Fruit fly (Drosophila melanogaster) whole organism, wandering third instar larva: ENCODE measurements around the gene RpS14b.

ENCODE experiments used
- Abd-B ChIP-seq: fragments of >200 bp; optimal IDR thresholded peaks from 2 replicates; lab custom pipeline; 2017; ENCODE audit warnings: missing biosample characterization, missing genetic modification characterization
- CG32264 ChIP-seq: fragments of 200-800 bp; sonication (Bioruptor generic); optimal IDR thresholded peaks from 2 replicates; lab custom pipeline; 2016; ENCODE audit warnings: missing biosample characterization, missing genetic modification characterization
- Dfd ChIP-seq: fragments of >200 bp; optimal IDR thresholded peaks from 2 replicates; lab custom pipeline; 2017; ENCODE audit warnings: missing biosample characterization, missing genetic modification characterization
- Dif ChIP-seq: fragments of 200-275, 200-300 bp; sonication (Bioruptor generic); optimal IDR thresholded peaks from 2 replicates; lab custom pipeline; 2018; ENCODE audit warnings: missing biosample characterization, missing genetic modification characterization; ENCODE audit not compliant: partially characterized antibody
- GATAd ChIP-seq: sonication (Bioruptor generic); optimal IDR thresholded peaks from 2 replicates; lab custom pipeline; 2016; ENCODE audit warnings: missing biosample characterization, missing genetic modification characterization
- HLH106 ChIP-seq: fragments of 200-800 bp; optimal IDR thresholded peaks from 3 replicates; lab custom pipeline; 2019; ENCODE audit warnings: missing biosample characterization, mild to moderate bottlenecking, missing genetic modification characterization, moderate library complexity
- Hnf4 ChIP-seq: fragments of 200-800 bp; sonication (Bioruptor generic); optimal IDR thresholded peaks from 2 replicates; lab custom pipeline; 2016; ENCODE audit warnings: missing biosample characterization, mild to moderate bottlenecking, missing genetic modification characterization
- Hr78 ChIP-seq: fragments of >200 bp; optimal IDR thresholded peaks from 2 replicates; lab custom pipeline; 2017; ENCODE audit warnings: missing biosample characterization, missing genetic modification characterization
- Mio ChIP-seq: sonication (Bioruptor generic); optimal IDR thresholded peaks from 2 replicates; lab custom pipeline; 2016; ENCODE audit warnings: missing biosample characterization, missing genetic modification characterization
- Myc ChIP-seq: fragments of >200 bp; optimal IDR thresholded peaks from 2 replicates; lab custom pipeline; 2017
- N ChIP-seq: fragments of >200 bp; optimal IDR thresholded peaks from 2 replicates; lab custom pipeline; 2018; ENCODE audit warnings: missing biosample characterization, missing external identifiers, missing genetic modification characterization
- OdsH ChIP-seq: fragments of 200-800 bp; sonication (Bioruptor generic); optimal IDR thresholded peaks from 2 replicates; lab custom pipeline; 2016; ENCODE audit warnings: missing biosample characterization, mild to moderate bottlenecking, missing genetic modification characterization
- Rel ChIP-seq, 2 experiments: fragments of 200-800 bp; sonication (Bioruptor generic) in 1 of 2; optimal IDR thresholded peaks; 2 replicates in 1 of 2; 3 replicates in 1 of 2; lab custom pipeline; 2016 to 2019; ENCODE audit warnings: mild to moderate bottlenecking in 2 of 2, missing biosample characterization in 2 of 2, missing genetic modification characterization in 2 of 2, moderate library complexity in 1 of 2
- Sp1 ChIP-seq: fragments of 200-800 bp; sonication (Bioruptor generic); optimal IDR thresholded peaks from 3 replicates; lab custom pipeline; 2019; ENCODE audit warnings: missing biosample characterization, mild to moderate bottlenecking, missing genetic modification characterization, moderate library complexity
- Vsx2 ChIP-seq: fragments of 200-300, 225-300 bp; sonication (Bioruptor generic); optimal IDR thresholded peaks from 2 replicates; lab custom pipeline; 2018; ENCODE audit warnings: missing biosample characterization, missing genetic modification characterization; ENCODE audit not compliant: partially characterized antibody
- br ChIP-seq: fragments of 200-800 bp; sonication (Bioruptor generic); optimal IDR thresholded peaks from 2 replicates; lab custom pipeline; 2016; ENCODE audit warnings: missing biosample characterization, missing genetic modification characterization
- brk ChIP-seq: fragments of 200-800 bp; sonication (Bioruptor generic); optimal IDR thresholded peaks from 2 replicates; lab custom pipeline; 2016; ENCODE audit warnings: missing biosample characterization, mild to moderate bottlenecking, missing genetic modification characterization
- dl ChIP-seq, 2 experiments: fragments of 175-275, 200-275 bp in 1 of 2; fragments of 200-275 bp in 1 of 2; sonication (Bioruptor generic); optimal IDR thresholded peaks; lab custom pipeline; 2018; ENCODE audit warnings: mild to moderate bottlenecking in 2 of 2, missing biosample characterization in 2 of 2, missing genetic modification characterization in 2 of 2, moderate library complexity in 2 of 2; ENCODE audit not compliant: partially characterized antibody in 2 of 2, insufficient read depth in 1 of 2
- dmrt93B ChIP-seq: fragments of 200-800 bp; sonication (Bioruptor generic); optimal IDR thresholded peaks from 2 replicates; lab custom pipeline; 2018; ENCODE audit warnings: missing biosample characterization, mild to moderate bottlenecking, missing genetic modification characterization
- dsf ChIP-seq: sonication (Bioruptor generic); optimal IDR thresholded peaks from 2 replicates; lab custom pipeline; 2016; ENCODE audit warnings: missing biosample characterization, missing genetic modification characterization, borderline replicate concordance
- foxo ChIP-seq, 2 experiments: fragments of 200-800 bp; sonication (Bioruptor generic); optimal IDR thresholded peaks; 2 replicates in 1 of 2; 3 replicates in 1 of 2; lab custom pipeline; 2016 to 2017; ENCODE audit warnings: missing biosample characterization in 2 of 2, missing genetic modification characterization in 2 of 2
- h ChIP-seq: fragments of 200-800 bp; sonication (Bioruptor generic); optimal IDR thresholded peaks from 3 replicates; lab custom pipeline; 2016; ENCODE audit warnings: missing biosample characterization, mild to moderate bottlenecking, missing genetic modification characterization
- lola ChIP-seq: fragments of >200 bp; optimal IDR thresholded peaks from 2 replicates; lab custom pipeline; 2017; ENCODE audit warnings: missing biosample characterization, missing genetic modification characterization
- pan ChIP-seq: fragments of >200 bp; optimal IDR thresholded peaks from 2 replicates; lab custom pipeline; 2017
- psq ChIP-seq: fragments of 200-800 bp; sonication (Bioruptor generic); optimal IDR thresholded peaks from 3 replicates; lab custom pipeline; 2017; ENCODE audit warnings: missing biosample characterization, mild to moderate bottlenecking, missing genetic modification characterization, moderate library complexity
- rgr ChIP-seq: fragments of 200-800 bp; sonication (Bioruptor generic); optimal IDR thresholded peaks from 3 replicates; lab custom pipeline; 2016; ENCODE audit warnings: missing biosample characterization, mild to moderate bottlenecking, missing genetic modification characterization
- sage ChIP-seq: fragments of 200-800 bp; sonication (Bioruptor generic); optimal IDR thresholded peaks from 2 replicates; lab custom pipeline; 2016; ENCODE audit warnings: missing biosample characterization, mild to moderate bottlenecking, missing genetic modification characterization
- sv ChIP-seq: fragments of 200-800 bp; sonication (Bioruptor generic); optimal IDR thresholded peaks from 3 replicates; lab custom pipeline; 2016; ENCODE audit warnings: missing biosample characterization, missing genetic modification characterization
- tai ChIP-seq: sonication (Bioruptor generic); optimal IDR thresholded peaks from 2 replicates; lab custom pipeline; 2016; ENCODE audit warnings: missing biosample characterization, missing genetic modification characterization
- usp ChIP-seq: fragments of >200 bp; optimal IDR thresholded peaks from 2 replicates; lab custom pipeline; 2017; ENCODE audit warnings: missing biosample characterization, missing genetic modification characterization
- woc ChIP-seq: sonication (Bioruptor generic); optimal IDR thresholded peaks from 2 replicates; lab custom pipeline; 2016; ENCODE audit warnings: missing biosample characterization, mild to moderate bottlenecking, missing genetic modification characterization

RpS14b gene

DNA sequence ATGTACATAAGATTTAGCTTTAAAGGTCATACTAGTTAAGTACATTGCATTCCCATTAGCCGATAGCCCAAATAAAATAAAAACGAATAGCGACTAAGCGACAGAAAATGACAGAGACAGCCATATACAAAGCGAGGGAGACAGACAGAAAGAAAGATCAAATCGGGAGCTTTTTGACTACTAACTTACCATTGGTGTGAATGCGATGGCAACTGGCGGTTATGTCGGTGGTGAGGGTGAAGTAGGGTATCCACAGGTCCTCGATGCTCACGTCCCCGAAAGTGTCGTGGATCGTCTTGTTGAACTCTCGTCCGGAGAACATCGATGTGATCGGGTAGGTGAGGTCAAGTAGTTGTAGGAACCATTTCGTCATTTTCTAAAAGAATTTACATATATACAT is 26.3 kb downstream of the RpS14b start:
- TF ChIP-seq foxo (GFP tag; optimal IDR thresholded peaks at IDR 0.05; lab: Kevin White, UChicago): no peak
- no peak for TF ChIP-seq tai (GFP tag; lab: Kevin White, UChicago)
- TF ChIP-seq lola (GFP tag; lab: Kevin White, UChicago): no peak
- TF ChIP-seq dsf (GFP tag; lab: Kevin White, UChicago): no peak
- no peak for TF ChIP-seq CG32264 (GFP tag; lab: Kevin White, UChicago)
- TF ChIP-seq sage (GFP tag; lab: Kevin White, UChicago): no peak
- no peak for TF ChIP-seq br (GFP tag; lab: Kevin White, UChicago)
- TF ChIP-seq dl (GFP tag; optimal IDR thresholded peaks at IDR 0.05; lab: Kevin White, UChicago; ENCODE audit: insufficient read depth in 1 of 2, partially characterized antibody in 2 of 2): no peak
- TF ChIP-seq Dif (GFP tag; lab: Kevin White, UChicago): no peak
- TF ChIP-seq psq (GFP tag; lab: Kevin White, UChicago): no peak
- TF ChIP-seq Rel (GFP tag; optimal IDR thresholded peaks at IDR 0.05; lab: Kevin White, UChicago): no peak
- TF ChIP-seq Rel (tag; optimal IDR thresholded peaks at IDR 0.05; lab: Kevin White, UChicago): no peak
- TF ChIP-seq dmrt93B (GFP tag; lab: Kevin White, UChicago): no peak
- no peak for TF ChIP-seq woc (GFP tag; lab: Kevin White, UChicago)
- TF ChIP-seq Mio: no peak
- TF ChIP-seq brk (GFP tag; lab: Kevin White, UChicago): no peak
- no peak for TF ChIP-seq sv (GFP tag; lab: Kevin White, UChicago)

DNA sequence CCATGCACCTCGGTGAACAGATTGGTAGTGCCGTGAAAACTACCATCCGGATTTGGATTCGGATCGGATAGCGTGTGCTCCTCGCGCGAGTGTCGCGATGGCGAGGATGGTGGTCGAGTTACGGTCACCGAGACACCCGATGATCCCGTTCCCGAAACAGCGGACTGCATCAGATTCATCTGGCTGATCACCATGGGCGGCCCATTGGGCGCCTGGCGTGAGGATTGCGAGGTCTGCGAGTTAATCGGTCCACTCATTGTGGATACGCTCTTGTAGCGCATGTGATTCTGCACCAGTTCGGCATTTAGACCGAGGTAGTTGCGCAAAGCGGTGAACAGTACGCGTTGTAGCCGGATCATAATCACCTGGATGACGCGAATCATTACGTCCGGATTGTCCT is 29.0 kb downstream of the RpS14b start, which contains the start of gene sn:
sn (plus strand) TSS at position 301 of the 400 bp plus-strand sequence.
- TF ChIP-seq Sp1 (no peak), OdsH (GFP tag; lab: Kevin White, UChicago) (no peak), woc (GFP tag; lab: Kevin White, UChicago) (no peak)

DNA sequence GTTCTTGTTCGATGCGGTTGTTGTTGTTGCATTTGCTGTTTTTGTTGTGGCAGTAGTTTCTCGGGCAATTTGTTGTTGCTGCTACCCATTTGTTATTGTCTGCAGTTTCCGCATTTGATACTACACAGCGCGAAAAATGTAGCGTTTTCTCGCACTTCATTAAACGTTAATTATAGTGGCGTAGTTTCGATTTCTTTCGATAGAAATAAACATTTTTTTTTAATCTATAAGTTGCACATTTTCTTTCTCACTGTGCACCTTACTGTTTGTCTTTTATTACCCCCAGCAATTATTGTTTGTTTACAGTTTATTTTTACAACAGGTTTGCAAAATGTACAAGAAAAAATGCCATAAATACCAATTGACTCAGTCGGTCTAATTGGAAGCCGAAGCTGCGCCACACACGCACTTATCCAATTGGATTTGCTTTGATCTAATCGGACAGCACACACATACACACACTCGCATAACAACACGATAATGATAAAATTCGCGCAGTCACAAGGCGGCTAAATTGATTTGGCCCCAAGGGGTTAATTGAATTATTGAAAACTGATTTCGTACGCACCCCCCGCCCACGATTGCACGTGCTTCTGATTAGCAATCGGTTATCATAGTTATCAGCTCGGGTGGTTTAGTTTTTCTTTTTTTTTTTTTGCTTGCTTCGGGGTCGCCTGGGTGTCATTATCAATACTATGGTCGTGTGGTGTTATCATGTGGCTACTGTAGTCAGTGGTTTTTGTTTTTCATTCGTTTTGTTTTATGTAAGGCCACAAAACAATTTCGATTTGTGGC is 31.3 kb downstream of the RpS14b start:
- no peak for TF ChIP-seq woc (GFP tag; lab: Kevin White, UChicago)
- no peak for TF ChIP-seq Hnf4 (GFP tag; lab: Kevin White, UChicago)
- no peak for TF ChIP-seq sage (GFP tag; lab: Kevin White, UChicago)
- no peak for TF ChIP-seq N (GFP tag; lab: Kevin White, UChicago)
- no peak for TF ChIP-seq GATAd
- TF ChIP-seq Rel (GFP tag; optimal IDR thresholded peaks at IDR 0.05; lab: Kevin White, UChicago): no peak
- TF ChIP-seq Rel (tag; optimal IDR thresholded peaks at IDR 0.05; lab: Kevin White, UChicago): no peak
- TF ChIP-seq Myc (lab: Kevin White, UChicago): no peak
- TF ChIP-seq Sp1: no peak
- TF ChIP-seq sv (GFP tag; lab: Kevin White, UChicago): no peak
- no peak for TF ChIP-seq foxo (GFP tag; optimal IDR thresholded peaks at IDR 0.05; lab: Kevin White, UChicago)

DNA sequence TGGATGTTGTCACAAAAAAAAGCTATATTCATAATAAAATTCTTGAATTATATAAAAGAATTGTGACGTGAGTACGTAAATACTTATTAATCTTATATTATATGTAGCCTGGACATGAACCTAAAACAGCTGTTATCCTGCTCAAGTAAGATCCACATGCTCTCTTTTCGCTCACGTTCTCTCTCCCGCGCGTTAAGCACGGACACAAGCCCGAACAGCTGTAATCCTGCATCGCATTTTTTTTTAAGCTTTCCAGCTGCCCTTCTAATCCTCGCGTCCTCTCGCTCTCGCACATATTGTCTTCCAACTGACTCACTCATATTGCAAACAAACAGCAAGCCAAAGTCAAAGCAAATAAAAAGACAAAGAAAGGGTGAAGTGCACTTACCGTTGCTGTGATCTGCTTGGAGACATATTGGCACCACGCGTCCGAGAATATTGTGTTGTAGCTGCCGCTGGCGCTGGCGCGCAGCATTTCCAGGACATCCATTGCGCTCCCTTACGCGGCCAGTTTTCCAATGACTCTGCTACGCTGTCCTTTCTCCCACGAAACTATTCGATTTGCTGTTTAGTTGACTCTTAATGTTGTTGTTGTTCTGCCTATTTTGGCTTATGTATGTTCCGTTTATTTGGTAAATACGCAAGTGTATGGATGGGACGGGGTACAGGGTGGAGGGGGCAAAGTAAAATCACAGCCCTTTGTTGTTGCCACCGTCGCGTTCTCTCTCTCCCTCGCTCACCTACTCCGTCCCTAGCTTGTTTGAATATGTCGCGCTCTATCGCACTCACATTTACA is 32.6 kb downstream of the RpS14b start:
- TF ChIP-seq br (GFP tag; lab: Kevin White, UChicago) (no peak), Dfd (no peak), Rel (GFP tag; optimal IDR thresholded peaks at IDR 0.05; lab: Kevin White, UChicago) (no peak), Rel (tag; optimal IDR thresholded peaks at IDR 0.05; lab: Kevin White, UChicago) (no peak)

DNA sequence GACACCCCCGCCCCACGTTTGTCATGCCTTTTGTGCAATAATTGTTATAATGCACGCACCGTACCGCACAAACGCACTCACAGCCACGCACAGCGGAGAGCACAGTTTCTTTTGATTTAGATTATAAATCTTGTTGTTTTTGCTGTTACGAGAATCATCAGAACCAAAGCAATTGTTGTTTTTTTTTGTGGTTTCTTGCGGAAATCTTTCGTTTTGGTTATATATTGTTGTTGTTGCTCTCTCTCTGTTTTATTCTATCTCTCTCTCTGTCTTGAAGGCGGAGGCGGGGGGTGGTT is 33.1 kb downstream of the RpS14b start:
- TF ChIP-seq GATAd (no peak), rgr (no peak), Abd-B (GFP tag; lab: Kevin White, UChicago) (no peak), Hr78 (GFP tag; lab: Kevin White, UChicago) (no peak), HLH106 (no peak), dl (GFP tag; optimal IDR thresholded peaks at IDR 0.05; lab: Kevin White, UChicago; ENCODE audit: insufficient read depth in 1 of 2, partially characterized antibody in 2 of 2) (no peak), Vsx2 (no peak), brk (GFP tag; lab: Kevin White, UChicago) (no peak), Sp1 (no peak), woc (GFP tag; lab: Kevin White, UChicago) (no peak), CG32264 (GFP tag; lab: Kevin White, UChicago) (no peak), psq (GFP tag; lab: Kevin White, UChicago) (no peak), Dif (GFP tag; lab: Kevin White, UChicago) (no peak), usp (GFP tag; lab: Kevin White, UChicago) (no peak), tai (GFP tag; lab: Kevin White, UChicago) (no peak), h (GFP tag; lab: Kevin White, UChicago) (no peak), N (GFP tag; lab: Kevin White, UChicago) (no peak), Dfd (no peak), Rel (GFP tag; optimal IDR thresholded peaks at IDR 0.05; lab: Kevin White, UChicago) (no peak), Rel (tag; optimal IDR thresholded peaks at IDR 0.05; lab: Kevin White, UChicago) (no peak), pan (lab: Kevin White, UChicago) (no peak)
